Fruit fly (Drosophila melanogaster) whole organism, embryonic: ENCODE data around the gene CG13796.

Experiments
- CG15073 ChIP-seq: fragments of 200-800 bp; sonication (Bioruptor generic); optimal IDR thresholded peaks from 2 replicates; lab custom pipeline; 2016; ENCODE audit warnings: missing biosample characterization, missing genetic modification characterization
- CG17361 ChIP-seq: fragments of 200-800 bp; sonication (Bioruptor generic); IDR thresholded peaks from 3 replicates; pipeline ENCODE4 v1.3.6; 2022; ENCODE audit warnings: missing biosample characterization, missing genetic modification characterization
- CG3163 ChIP-seq: fragments of 200-800 bp; sonication (Bioruptor generic); optimal IDR thresholded peaks from 3 replicates; lab custom pipeline; 2016; ENCODE audit warnings: missing biosample characterization, missing genetic modification characterization
- Optix ChIP-seq: fragments of 200-800 bp; sonication (Bioruptor generic); IDR thresholded peaks from 3 replicates; pipeline ENCODE4 v1.3.6; 2022; ENCODE audit warnings: missing biosample characterization, missing genetic modification characterization
- insv ChIP-seq, 2 experiments: fragments of 200-800 bp; sonication (Bioruptor generic); optimal IDR thresholded peaks; 3 replicates each; lab custom pipeline; 2016 to 2018; ENCODE audit warnings: missing biosample characterization in 2 of 2, missing genetic modification characterization in 2 of 2
- shn ChIP-seq: fragments of 200-800 bp; sonication (Bioruptor generic); optimal IDR thresholded peaks from 3 replicates; lab custom pipeline; 2016; ENCODE audit warnings: missing biosample characterization, missing genetic modification characterization

- TF ChIP-seq CG3163 (GFP tag; lab: Kevin White, UChicago) (no peak), shn (no peak), insv (GFP tag; optimal IDR thresholded peaks at IDR 0.05; lab: Kevin White, UChicago) (no peak), CG17361 (no peak), Optix (GFP tag; lab: Robert Waterston, UW) (no peak), CG15073 (GFP tag; lab: Kevin White, UChicago) (no peak)
These were observed 21.4 kb upstream of the CG13796 start, which contains the start of gene CG46025 for dm6 chr2L:7753874-7754273.
